Fruit fly (Drosophila melanogaster) whole organism, embryonic: ENCODE results near the gene CG4313.

Source experiments
- Blimp-1 ChIP-seq: fragments of 200-800 bp; sonication (Bioruptor generic); optimal IDR thresholded peaks from 3 replicates; lab custom pipeline; 2018; ENCODE audit warnings: missing biosample characterization, missing genetic modification characterization, mild to moderate bottlenecking, moderate library complexity, missing genetic modification reagents
- CG10543 ChIP-seq: fragments of 200-800 bp; sonication (Bioruptor generic); optimal IDR thresholded peaks from 3 replicates; lab custom pipeline; 2017; ENCODE audit warnings: missing biosample characterization, mild to moderate bottlenecking, missing genetic modification characterization, moderate library complexity
- CG10979 ChIP-seq: fragments of 200-800 bp; sonication (Bioruptor generic); optimal IDR thresholded peaks from 2 replicates; lab custom pipeline; 2018; ENCODE audit warnings: missing biosample characterization, mild to moderate bottlenecking, missing genetic modification characterization, moderate library complexity
- CG11504 ChIP-seq: fragments of 200-800 bp; sonication (Bioruptor generic); optimal IDR thresholded peaks from 3 replicates; lab custom pipeline; 2019; ENCODE audit warnings: missing biosample characterization, mild to moderate bottlenecking, missing genetic modification characterization, moderate library complexity
- CG11695 ChIP-seq: fragments of 200-800 bp; sonication (Bioruptor generic); IDR thresholded peaks from 3 replicates; pipeline ENCODE4 v1.3.6; 2022; ENCODE audit warnings: missing biosample characterization, missing genetic modification characterization
- CG12299 ChIP-seq: fragments of 200-800 bp; sonication (Bioruptor generic); optimal IDR thresholded peaks from 2 replicates; lab custom pipeline; 2018; ENCODE audit warnings: missing biosample characterization, mild to moderate bottlenecking, missing genetic modification characterization
- CG1233 ChIP-seq: fragments of 200-800 bp; sonication (Bioruptor generic); optimal IDR thresholded peaks from 4 replicates; lab custom pipeline; 2018; ENCODE audit warnings: missing biosample characterization, mild to moderate bottlenecking, missing genetic modification characterization
- CG13287 ChIP-seq: fragments of 200-800 bp; sonication (Bioruptor generic); IDR thresholded peaks from 2 replicates; pipeline ENCODE4 v1.3.6; 2022; ENCODE audit warnings: missing biosample characterization, missing genetic modification characterization; ENCODE audit not compliant: partially characterized antibody
- CG17568 ChIP-seq: fragments of 200-800 bp; sonication (Bioruptor generic); optimal IDR thresholded peaks from 2 replicates; lab custom pipeline; 2018; ENCODE audit warnings: missing biosample characterization, mild to moderate bottlenecking, missing genetic modification characterization, moderate library complexity
- CG18476 ChIP-seq: fragments of 200-800 bp; sonication (Bioruptor generic); optimal IDR thresholded peaks from 2 replicates; lab custom pipeline; 2016; ENCODE audit warnings: missing biosample characterization, mild to moderate bottlenecking, missing genetic modification characterization
- CG2120 ChIP-seq: fragments of 200-800 bp; sonication (Bioruptor generic); optimal IDR thresholded peaks from 3 replicates; lab custom pipeline; 2016; ENCODE audit warnings: missing biosample characterization, missing genetic modification characterization
- CG2875 ChIP-seq: fragments of 200-800 bp; sonication (Bioruptor generic); optimal IDR thresholded peaks from 2 replicates; lab custom pipeline; 2017; ENCODE audit warnings: missing biosample characterization, mild to moderate bottlenecking, missing genetic modification characterization, missing genetic modification reagents
- CG32772 ChIP-seq: fragments of 200-800 bp; sonication (Bioruptor generic); IDR thresholded peaks from 2 replicates; pipeline ENCODE4 v1.3.6; 2022; ENCODE audit warnings: missing biosample characterization, missing genetic modification characterization
- CG34224 ChIP-seq: fragments of 200-800 bp; sonication (Bioruptor generic); IDR thresholded peaks from 3 replicates; pipeline ENCODE4 v1.3.6; 2022; ENCODE audit warnings: missing biosample characterization, missing genetic modification characterization; ENCODE audit not compliant: partially characterized antibody
- CG5245 ChIP-seq: fragments of 200-800 bp; sonication (Bioruptor generic); optimal IDR thresholded peaks from 3 replicates; lab custom pipeline; 2016; ENCODE audit warnings: missing biosample characterization, missing genetic modification characterization
- CG6272 ChIP-seq: fragments of 200-800 bp; sonication (Bioruptor generic); IDR thresholded peaks from 2 replicates; pipeline ENCODE4 v1.3.6; 2022; ENCODE audit warnings: missing biosample characterization, missing genetic modification characterization
- CG7839 ChIP-seq: fragments of 200-800 bp; sonication (Bioruptor generic); optimal IDR thresholded peaks from 3 replicates; lab custom pipeline; 2018; ENCODE audit warnings: missing biosample characterization, mild to moderate bottlenecking, missing genetic modification characterization, moderate library complexity
- CG8290 ChIP-seq, 3 experiments: fragments of 200-800 bp; sonication (Bioruptor generic); optimal IDR thresholded peaks; 2 replicates each; lab custom pipeline; 2016 to 2019; ENCODE audit warnings: missing biosample characterization in 3 of 3, missing genetic modification characterization in 3 of 3, mild to moderate bottlenecking in 2 of 3, moderate library complexity in 1 of 3
- CG9215 ChIP-seq: fragments of 200-800 bp; sonication (Bioruptor generic); IDR thresholded peaks from 2 replicates; pipeline ENCODE4 v1.3.6; 2022; ENCODE audit warnings: missing biosample characterization, missing genetic modification characterization
- CG9727 ChIP-seq: fragments of 200-800 bp; sonication (Bioruptor generic); optimal IDR thresholded peaks from 3 replicates; lab custom pipeline; 2017; ENCODE audit warnings: missing biosample characterization, mild to moderate bottlenecking, missing genetic modification characterization
- CG9817 ChIP-seq: fragments of 200-800 bp; sonication (Bioruptor generic); optimal IDR thresholded peaks from 2 replicates; lab custom pipeline; 2018; ENCODE audit warnings: missing biosample characterization, mild to moderate bottlenecking, missing genetic modification characterization, moderate library complexity
- CG9876 ChIP-seq: fragments of 200-800 bp; sonication (Bioruptor generic); optimal IDR thresholded peaks from 2 replicates; lab custom pipeline; 2016; ENCODE audit warnings: missing biosample characterization, missing genetic modification characterization
- CHES-1-like ChIP-seq: fragments of 200-800 bp; sonication (Bioruptor generic); optimal IDR thresholded peaks from 2 replicates; lab custom pipeline; 2016; ENCODE audit warnings: missing biosample characterization, missing genetic modification characterization
- Dref ChIP-seq: fragments of 200-800 bp; sonication (Bioruptor generic); IDR thresholded peaks from 2 replicates; pipeline ENCODE4 v1.3.6; 2022; ENCODE audit warnings: missing biosample characterization, missing genetic modification characterization
- ERR ChIP-seq: fragments of 200-800 bp; sonication (Bioruptor generic); optimal IDR thresholded peaks from 2 replicates; lab custom pipeline; 2016; ENCODE audit warnings: missing biosample characterization, missing genetic modification characterization
- Lpt ChIP-seq: fragments of >200 bp; optimal IDR thresholded peaks from 2 replicates; lab custom pipeline; 2018; ENCODE audit warnings: missing biosample characterization, missing genetic modification characterization
- NFAT ChIP-seq: fragments of 200-800 bp; sonication (Bioruptor generic); IDR thresholded peaks from 2 replicates; pipeline ENCODE4 v1.3.6; 2022; ENCODE audit warnings: missing biosample characterization, missing genetic modification characterization
- Nf-YB ChIP-seq: fragments of 200-800 bp; sonication (Bioruptor generic); optimal IDR thresholded peaks from 3 replicates; lab custom pipeline; 2019; ENCODE audit warnings: missing biosample characterization, mild to moderate bottlenecking, missing genetic modification characterization, moderate library complexity
- Sox100B ChIP-seq: fragments of 200-800 bp; sonication (Bioruptor generic); optimal IDR thresholded peaks from 3 replicates; lab custom pipeline; 2018; ENCODE audit warnings: missing biosample characterization, mild to moderate bottlenecking, missing genetic modification characterization
- Sry-β ChIP-seq: fragments of 200-800 bp; sonication (Bioruptor generic); optimal IDR thresholded peaks from 2 replicates; lab custom pipeline; 2018; ENCODE audit warnings: missing biosample characterization, mild to moderate bottlenecking, missing genetic modification characterization, moderate library complexity
- Tbp ChIP-seq: fragments of >200 bp; optimal IDR thresholded peaks from 2 replicates; lab custom pipeline; 2018; ENCODE audit warnings: missing biosample characterization, missing genetic modification characterization
- gce ChIP-seq: fragments of 200-800 bp; sonication (Bioruptor generic); IDR thresholded peaks from 3 replicates; pipeline ENCODE4 v1.3.6; 2022; ENCODE audit warnings: missing biosample characterization, missing genetic modification characterization
- gem ChIP-seq: fragments of 200-800 bp; sonication (Bioruptor generic); optimal IDR thresholded peaks from 2 replicates; lab custom pipeline; 2019; ENCODE audit warnings: missing biosample characterization, mild to moderate bottlenecking, missing genetic modification characterization, moderate library complexity
- jumu ChIP-seq: fragments of 200-800 bp; sonication (Bioruptor generic); optimal IDR thresholded peaks from 3 replicates; lab custom pipeline; 2016; ENCODE audit warnings: missing biosample characterization, missing genetic modification characterization
- kay ChIP-seq: fragments of 200-800 bp; sonication (Bioruptor generic); optimal IDR thresholded peaks from 2 replicates; lab custom pipeline; 2016; ENCODE audit warnings: missing biosample characterization, missing genetic modification characterization
- knrl ChIP-seq: fragments of 200-800 bp; sonication (Bioruptor generic); IDR thresholded peaks from 3 replicates; pipeline ENCODE4 v1.3.6; 2022; ENCODE audit warnings: missing biosample characterization, missing genetic modification characterization; ENCODE audit not compliant: partially characterized antibody
- lbe ChIP-seq: fragments of 200-800 bp; sonication (Bioruptor generic); optimal IDR thresholded peaks from 2 replicates; lab custom pipeline; 2016; ENCODE audit warnings: missing biosample characterization, mild to moderate bottlenecking, missing genetic modification characterization
- odd ChIP-seq: fragments of 200-800 bp; sonication (Bioruptor generic); optimal IDR thresholded peaks from 2 replicates; lab custom pipeline; 2017; ENCODE audit warnings: missing biosample characterization, mild to moderate bottlenecking, missing genetic modification characterization
- prd ChIP-seq, 3 experiments: fragments of >200 bp in 2 of 3; fragments of 200-800 bp in 1 of 3; sonication (Bioruptor generic) in 1 of 3; optimal IDR thresholded peaks in 2 of 3; IDR thresholded peaks in 1 of 3; 2 replicates in 2 of 3; 3 replicates in 1 of 3; pipeline versions ENCODE4 v1.3.6 to Lab custom; 2017 to 2022; ENCODE audit warnings: missing biosample characterization in 1 of 3, missing genetic modification characterization in 1 of 3
- pzg ChIP-seq: fragments of 200-800 bp; sonication (Bioruptor generic); optimal IDR thresholded peaks from 3 replicates; lab custom pipeline; 2018; ENCODE audit warnings: missing biosample characterization, mild to moderate bottlenecking, missing genetic modification characterization, moderate library complexity
- repo ChIP-seq: fragments of 200-800 bp; sonication (Bioruptor generic); optimal IDR thresholded peaks from 2 replicates; lab custom pipeline; 2016; ENCODE audit warnings: missing biosample characterization, missing genetic modification characterization
- salm ChIP-seq: fragments of 200-800 bp; sonication (Bioruptor generic); optimal IDR thresholded peaks from 2 replicates; lab custom pipeline; 2018; ENCODE audit warnings: missing biosample characterization, mild to moderate bottlenecking, missing genetic modification characterization
- sens ChIP-seq: fragments of 200-800 bp; sonication (Bioruptor generic); peaks from one replicate; lab custom pipeline; 2016; ENCODE audit warnings: missing biosample characterization, missing genetic modification characterization
- stwl ChIP-seq: fragments of 200-800 bp; sonication (Bioruptor generic); optimal IDR thresholded peaks from 3 replicates; lab custom pipeline; 2018; ENCODE audit warnings: missing biosample characterization, mild to moderate bottlenecking, missing genetic modification characterization, moderate library complexity
- unpg ChIP-seq: fragments of 200-800 bp; sonication (Bioruptor generic); optimal IDR thresholded peaks from 3 replicates; lab custom pipeline; 2018; ENCODE audit warnings: missing biosample characterization, mild to moderate bottlenecking, missing genetic modification characterization, moderate library complexity
- wek ChIP-seq: fragments of 200-800 bp; sonication (Bioruptor generic); optimal IDR thresholded peaks from 3 replicates; lab custom pipeline; 2018; ENCODE audit warnings: missing biosample characterization, mild to moderate bottlenecking, missing genetic modification characterization, moderate library complexity

Gene CG4313

DNA sequence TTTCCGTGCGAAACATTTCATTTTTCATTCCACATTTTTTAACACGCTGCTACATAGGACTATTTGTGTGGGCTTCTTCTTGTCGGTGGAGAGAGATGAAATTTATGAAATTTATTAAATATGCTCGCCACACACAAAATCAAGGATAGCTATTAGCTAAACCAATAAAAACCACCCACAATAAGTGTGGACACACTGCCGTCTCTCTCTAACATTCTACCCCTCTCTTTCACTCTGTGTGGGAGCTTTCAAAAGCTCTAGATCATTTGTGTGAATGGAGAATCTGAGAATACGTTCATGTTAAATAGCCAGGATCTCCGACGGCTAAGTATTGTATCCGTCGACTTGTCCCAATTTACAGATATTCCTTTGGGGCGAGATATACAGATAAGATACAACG is 4.1 kb upstream of the CG4313 start (continued):
- peak; percentile 58 for TF ChIP-seq sens (GFP tag; lab: Kevin White, UChicago)

- TF ChIP-seq Blimp-1 (GFP tag; lab: Kevin White, UChicago) (peak; percentile 18), salm (no peak), CG11504 (peak; percentile 56), repo (GFP tag; lab: Kevin White, UChicago) (no peak), CG18476 (no peak), Sox100B (GFP tag; lab: Kevin White, UChicago) (no peak), pzg (peak; percentile 49), stwl (tag; lab: Kevin White, UChicago) (peak; percentile 40), jumu (GFP tag; lab: Kevin White, UChicago) (no peak), CG34224 (no peak; the same call in 2 of the 3 replicates), CG12299 (tag; lab: Kevin White, UChicago) (no peak), CG32772 (GFP tag; lab: Robert Waterston, UW) (no peak), Sry-β (GFP tag; lab: Kevin White, UChicago) (no peak), CG10543 (GFP tag; lab: Kevin White, UChicago) (no peak), CG7839 (peak; percentile 47), CG2875 (GFP tag; lab: Kevin White, UChicago) (no peak), knrl (GFP tag; lab: Robert Waterston, UW) (no peak), gem (tag; lab: Kevin White, UChicago) (peak; percentile 59), CG13287 (GFP tag; lab: Robert Waterston, UW) (peak; percentile 45), gce (no peak), CG1233 (no peak), CG9727 (no peak), CG8290 (GFP tag; optimal IDR thresholded peaks at IDR 0.05; lab: Kevin White, UChicago) (no peak), CG8290 (tag; optimal IDR thresholded peaks at IDR 0.05; lab: Kevin White, UChicago) (peak in 1 of 2 experiments; percentile 57), lbe (GFP tag; lab: Kevin White, UChicago) (peak; percentile 12), ERR (no peak), CG9817 (tag; lab: Kevin White, UChicago) (no peak), CHES-1-like (no peak), CG10979 (peak; percentile 35), Nf-YB (GFP tag; lab: Kevin White, UChicago) (no peak), CG11695 (GFP tag; lab: Robert Waterston, UW) (no peak), CG2120 (GFP tag; lab: Kevin White, UChicago) (peak; percentile 26), CG17568 (GFP tag; lab: Kevin White, UChicago) (no peak), kay (no peak), wek (GFP tag; lab: Kevin White, UChicago) (no peak), CG9215 (GFP tag; lab: Robert Waterston, UW) (no peak), Dref (GFP tag; lab: Robert Waterston, UW) (no peak), CG5245 (GFP tag; lab: Kevin White, UChicago) (no peak), Lpt (GFP tag; lab: Kevin White, UChicago) (no peak), odd (GFP tag; lab: Kevin White, UChicago) (no peak), unpg (GFP tag; lab: Kevin White, UChicago) (peak; percentile 43), prd (optimal IDR thresholded peaks at IDR 0.05; lab: Kevin White, UChicago) (no peak), prd (GFP tag; IDR thresholded peaks at IDR 0.05; lab: Robert Waterston, UW) (peak; percentile 33; the same call in 1 of the 3 replicates), NFAT (GFP tag; lab: Robert Waterston, UW) (no peak), CG9876 (GFP tag; lab: Kevin White, UChicago) (no peak), CG6272 (GFP tag; lab: Robert Waterston, UW) (no peak), Tbp (GFP tag; lab: Kevin White, UChicago) (no peak)
Observed at dm6 chrX:2041981-2042847, 546 bp downstream of the CG4313 start, which contains the start of the genes Actn and usp. Gene Actn, minus strand, starts transcription at chrX:2042311. Gene usp, minus strand, starts transcription at chrX:2042311.
